Worm (Caenorhabditis elegans) whole organism, young adult: ENCODE measurements around the gene C33B4.4.

ENCODE experiments used
- B0019.2 ChIP-seq: fragments of 200-800 bp; sonication (Bioruptor generic); conservative IDR thresholded peaks from 2 replicates; pipeline ENCODE4 v1.3.6; 2022; ENCODE audit warnings: missing genetic modification reagents, missing genetic modification characterization, missing compliant biosample characterization
- B0035.1 ChIP-seq: sonication (generic microtip); optimal IDR thresholded peaks from 2 replicates; lab custom pipeline; 2016; ENCODE audit warnings: missing genetic modification characterization, mild to moderate bottlenecking, missing compliant biosample characterization, missing genotype, missing genetic modification reagents
- B0261.1 ChIP-seq: sonication (generic microtip); optimal IDR thresholded peaks from 2 replicates; lab custom pipeline; 2016; ENCODE audit warnings: mild to moderate bottlenecking, missing genetic modification characterization, moderate library complexity, missing compliant biosample characterization
- C17E4.6 ChIP-seq: fragments of 200-800 bp; sonication (Bioruptor generic); IDR thresholded peaks from 2 replicates; pipeline ENCODE4 v1.3.6; 2022; ENCODE audit warnings: missing genetic modification reagents, missing genetic modification characterization, missing compliant biosample characterization
- D2030.7 ChIP-seq: fragments of 200-800 bp; sonication (Bioruptor generic); IDR thresholded peaks from 2 replicates; pipeline ENCODE4 v1.3.6; 2022; ENCODE audit warnings: missing genetic modification reagents, missing genetic modification characterization, missing compliant biosample characterization
- F10E7.11 ChIP-seq: sonication (generic microtip); optimal IDR thresholded peaks from 2 replicates; lab custom pipeline; 2017; ENCODE audit warnings: mild to moderate bottlenecking, missing genetic modification characterization, moderate library complexity, missing compliant biosample characterization
- F37B4.10 ChIP-seq: fragments of 200-800 bp; sonication (Bioruptor generic); IDR thresholded peaks from 2 replicates; pipeline ENCODE4 v1.3.6; 2022; ENCODE audit warnings: missing genetic modification characterization, missing compliant biosample characterization
- F49E8.2 ChIP-seq: sonication (generic microtip); optimal IDR thresholded peaks from 3 replicates; lab custom pipeline; 2017; ENCODE audit warnings: missing genetic modification characterization, mild to moderate bottlenecking, missing compliant biosample characterization, antibody characterized with exemption, moderate library complexity; ENCODE audit not compliant: insufficient read depth
- Y79H2A.3 ChIP-seq: fragments of 200-800 bp; sonication (Bioruptor generic); conservative IDR thresholded peaks from 2 replicates; pipeline ENCODE4 v1.3.6; 2022; ENCODE audit warnings: missing genetic modification reagents, missing genetic modification characterization, missing compliant biosample characterization
- ama-1 ChIP-seq, 3 experiments: fragments of 150-350 bp in 1 of 3; sonication (generic microtip) in 2 of 3; optimal IDR thresholded peaks; 2 replicates each; lab custom pipeline; 2014 to 2018; ENCODE audit warnings: missing biosample characterization in 2 of 3, missing genetic modification characterization in 2 of 3, missing genetic modification reagents in 2 of 3
- attf-3 ChIP-seq: fragments of 200-800 bp; sonication (Bioruptor generic); conservative IDR thresholded peaks from 2 replicates; pipeline ENCODE4 v1.3.6; 2022; ENCODE audit warnings: missing genetic modification reagents, missing genetic modification characterization, missing compliant biosample characterization
- cebp-1 ChIP-seq, 2 experiments: fragments of 200-800 bp in 1 of 2; sonication (Bioruptor generic) in 1 of 2; sonication (generic microtip) in 1 of 2; IDR thresholded peaks in 1 of 2; optimal IDR thresholded peaks in 1 of 2; 2 replicates each; pipeline versions ENCODE4 v1.3.6 to Lab custom; 2017 to 2022; ENCODE audit warnings: missing compliant biosample characterization in 2 of 2, missing genetic modification characterization in 2 of 2, mild to moderate bottlenecking in 1 of 2, missing genetic modification reagents in 1 of 2, moderate library complexity in 1 of 2
- cebp-2 ChIP-seq: fragments of 200-800 bp; sonication (Bioruptor generic); IDR thresholded peaks from 2 replicates; pipeline ENCODE4 v1.3.6; 2022; ENCODE audit warnings: missing genetic modification characterization, missing compliant biosample characterization
- ceh-27 ChIP-seq: fragments of 200-800 bp; sonication (Bioruptor generic); optimal IDR thresholded peaks from 2 replicates; lab custom pipeline; 2018; ENCODE audit warnings: mild to moderate bottlenecking, missing genetic modification characterization, moderate library complexity, missing compliant biosample characterization
- ceh-58 ChIP-seq: fragments of 200-800 bp; sonication (Bioruptor generic); IDR thresholded peaks from 2 replicates; pipeline ENCODE4 v1.3.6; 2022; ENCODE audit warnings: missing genetic modification characterization, missing compliant biosample characterization
- ceh-91 ChIP-seq: fragments of 200-800 bp; sonication (Bioruptor generic); IDR thresholded peaks from 2 replicates; pipeline ENCODE4 v1.3.6; 2022; ENCODE audit warnings: missing genetic modification reagents, missing genetic modification characterization, missing compliant biosample characterization
- chd-7 ChIP-seq: sonication (generic microtip); optimal IDR thresholded peaks from 2 replicates; lab custom pipeline; 2016; ENCODE audit warnings: mild to moderate bottlenecking, missing genetic modification characterization, moderate library complexity, missing compliant biosample characterization
- die-1 ChIP-seq: sonication (generic microtip); optimal IDR thresholded peaks from 2 replicates; lab custom pipeline; 2016; ENCODE audit warnings: missing genotype, mild to moderate bottlenecking, missing genetic modification characterization, missing compliant biosample characterization
- efl-1 ChIP-seq: fragments of 150-350 bp; optimal IDR thresholded peaks from 2 replicates; lab custom pipeline; 2014; ENCODE audit warnings: missing biosample characterization, missing genetic modification reagents, missing genetic modification characterization
- egl-18 ChIP-seq: fragments of 200-800 bp; sonication (Bioruptor generic); IDR thresholded peaks from 2 replicates; pipeline ENCODE4 v1.3.6; 2022; ENCODE audit warnings: missing genetic modification reagents, missing genetic modification characterization, missing compliant biosample characterization
- ets-4 ChIP-seq: fragments of 200-800 bp; sonication (Bioruptor generic); optimal IDR thresholded peaks from 2 replicates; lab custom pipeline; 2018; ENCODE audit warnings: mild to moderate bottlenecking, missing genetic modification characterization, missing compliant biosample characterization
- gei-17 ChIP-seq: fragments of 200-800 bp; sonication (Bioruptor generic); optimal IDR thresholded peaks from 2 replicates; lab custom pipeline; 2018; ENCODE audit warnings: mild to moderate bottlenecking, missing genetic modification characterization, missing compliant biosample characterization
- him-1 ChIP-seq: sonication (generic microtip); optimal IDR thresholded peaks from 2 replicates; lab custom pipeline; 2016; ENCODE audit warnings: missing genotype, missing genetic modification reagents, missing genetic modification characterization, missing compliant biosample characterization
- hlh-12 ChIP-seq: sonication (generic microtip); optimal IDR thresholded peaks from 2 replicates; lab custom pipeline; 2016; ENCODE audit warnings: missing genetic modification characterization, missing compliant biosample characterization
- hmg-1.2 ChIP-seq: fragments of 200-800 bp; sonication (Bioruptor generic); IDR thresholded peaks from 2 replicates; pipeline ENCODE4 v1.3.6; 2022; ENCODE audit warnings: missing genetic modification reagents, missing genetic modification characterization, missing compliant biosample characterization
- hsf-1 ChIP-seq: fragments of 200-800 bp; sonication (Bioruptor generic); IDR thresholded peaks from 2 replicates; pipeline ENCODE4 v1.3.6; 2022; ENCODE audit warnings: missing genetic modification reagents, missing genetic modification characterization, missing compliant biosample characterization
- let-607 ChIP-seq, 2 experiments: fragments of 200-800 bp in 1 of 2; sonication (Bioruptor generic) in 1 of 2; sonication (generic microtip) in 1 of 2; optimal IDR thresholded peaks; 2 replicates each; lab custom pipeline; 2016 to 2018; ENCODE audit warnings: mild to moderate bottlenecking in 2 of 2, missing compliant biosample characterization in 2 of 2, missing genetic modification characterization in 2 of 2, moderate library complexity in 2 of 2, missing genotype in 1 of 2
- lsl-1 ChIP-seq: fragments of 200-800 bp; sonication (Bioruptor generic); optimal IDR thresholded peaks from 2 replicates; lab custom pipeline; 2018; ENCODE audit warnings: mild to moderate bottlenecking, missing genetic modification characterization, moderate library complexity, missing compliant biosample characterization
- lsy-27 ChIP-seq: sonication (generic microtip); optimal IDR thresholded peaks from 2 replicates; lab custom pipeline; 2017; ENCODE audit warnings: missing genetic modification characterization, mild to moderate bottlenecking, missing compliant biosample characterization, antibody characterized with exemption, missing genotype, borderline replicate concordance; ENCODE audit not compliant: insufficient read depth
- madf-10 ChIP-seq: sonication (generic microtip); optimal IDR thresholded peaks from 2 replicates; lab custom pipeline; 2016; ENCODE audit warnings: mild to moderate bottlenecking, missing genetic modification characterization, missing compliant biosample characterization
- madf-6 ChIP-seq: fragments of 200-800 bp; sonication (Bioruptor generic); IDR thresholded peaks from 2 replicates; pipeline ENCODE4 v1.3.6; 2022; ENCODE audit warnings: missing genetic modification reagents, missing genetic modification characterization, missing compliant biosample characterization
- mcd-1 ChIP-seq: fragments of 200-800 bp; sonication (Bioruptor generic); IDR thresholded peaks from 2 replicates; pipeline ENCODE4 v1.3.6; 2022; ENCODE audit warnings: missing genetic modification reagents, missing genetic modification characterization, missing compliant biosample characterization
- nfya-1 ChIP-seq: sonication (generic microtip); optimal IDR thresholded peaks from 2 replicates; lab custom pipeline; 2017; ENCODE audit warnings: antibody characterized with exemption, missing compliant biosample characterization, missing genetic modification characterization, borderline replicate concordance; ENCODE audit not compliant: insufficient read depth
- nhr-90 ChIP-seq: sonication (generic microtip); optimal IDR thresholded peaks from 2 replicates; lab custom pipeline; 2016; ENCODE audit warnings: missing genotype, mild to moderate bottlenecking, missing genetic modification characterization, missing compliant biosample characterization
- rec-8 ChIP-seq, 2 experiments: sonication (generic microtip); optimal IDR thresholded peaks; 2 replicates each; lab custom pipeline; 2016; ENCODE audit warnings: mild to moderate bottlenecking in 2 of 2, missing genetic modification characterization in 2 of 2, missing genetic modification reagents in 2 of 2, missing genotype in 2 of 2, missing biosample characterization in 1 of 2, missing compliant biosample characterization in 1 of 2, moderate library complexity in 1 of 2
- sea-2 ChIP-seq: fragments of 200-800 bp; sonication (Bioruptor generic); IDR thresholded peaks from 2 replicates; pipeline ENCODE4 v1.3.6; 2022; ENCODE audit warnings: missing genetic modification characterization, missing compliant biosample characterization
- snpc-1.1 ChIP-seq: sonication (generic microtip); optimal IDR thresholded peaks from 2 replicates; lab custom pipeline; 2017; ENCODE audit warnings: missing genetic modification characterization, mild to moderate bottlenecking, missing compliant biosample characterization, antibody characterized with exemption, moderate library complexity, missing genotype, missing genetic modification reagents; ENCODE audit not compliant: insufficient read depth
- tbp1 ChIP-seq: fragments of 200-800 bp; sonication (Bioruptor generic); optimal IDR thresholded peaks from 2 replicates; lab custom pipeline; 2018; ENCODE audit warnings: mild to moderate bottlenecking, missing genetic modification characterization, missing compliant biosample characterization
- tlf-1 ChIP-seq: fragments of 200-800 bp; sonication (Bioruptor generic); optimal IDR thresholded peaks from 2 replicates; lab custom pipeline; 2018; ENCODE audit warnings: mild to moderate bottlenecking, missing genetic modification characterization, missing compliant biosample characterization
- zfh-2 ChIP-seq: fragments of 200-800 bp; sonication (Bioruptor generic); conservative IDR thresholded peaks from 2 replicates; pipeline ENCODE4 v1.3.6; 2022; ENCODE audit warnings: missing genetic modification reagents, missing genetic modification characterization, missing compliant biosample characterization
- zim-3 ChIP-seq: sonication (generic microtip); optimal IDR thresholded peaks from 2 replicates; lab custom pipeline; 2017; ENCODE audit warnings: mild to moderate bottlenecking, missing genetic modification characterization, moderate library complexity, missing compliant biosample characterization
- ztf-18 ChIP-seq: sonication (generic microtip); optimal IDR thresholded peaks from 2 replicates; lab custom pipeline; 2016; ENCODE audit warnings: missing genotype, mild to moderate bottlenecking, missing genetic modification characterization, missing compliant biosample characterization
- ztf-22 ChIP-seq: fragments of 200-800 bp; sonication (Bioruptor generic); optimal IDR thresholded peaks from 2 replicates; lab custom pipeline; 2018; ENCODE audit warnings: mild to moderate bottlenecking, missing genetic modification characterization, moderate library complexity, missing compliant biosample characterization

The C33B4.4 gene

ce11 chrII:11335670-11336069 is 47.6 kb downstream of the C33B4.4 start:
- TF ChIP-seq him-1 (tag; lab: Kevin White, UChicago) (no peak), ceh-91 (GFP tag; lab: Robert Waterston, UW) (no peak), B0035.1 (tag; lab: Kevin White, UChicago) (no peak), hsf-1 (GFP tag; lab: Robert Waterston, UW) (no peak)

- TF ChIP-seq B0261.1 (peak; percentile 74), egl-18 (GFP tag; lab: Robert Waterston, UW) (no peak), lsy-27 (no peak), Y79H2A.3 (no peak), zim-3 (no peak), efl-1 (GFP tag; lab: Kevin White, UChicago) (peak; percentile 54), cebp-1 (GFP tag; IDR thresholded peaks at IDR 0.05; lab: Robert Waterston, UW) (no peak), cebp-1 (tag; optimal IDR thresholded peaks at IDR 0.05; lab: Kevin White, UChicago) (no peak), rec-8 (tag; optimal IDR thresholded peaks at IDR 0.05; lab: Kevin White, UChicago) (no peak), ets-4 (no peak), tlf-1 (GFP tag; lab: Kevin White, UChicago) (no peak), F37B4.10 (no peak), gei-17 (no peak), lsl-1 (GFP tag; lab: Kevin White, UChicago) (peak; percentile 17), hmg-1.2 (GFP tag; lab: Robert Waterston, UW) (peak; percentile 22), chd-7 (tag; lab: Kevin White, UChicago) (no peak), snpc-1.1 (tag; lab: Kevin White, UChicago) (peak; percentile 84), tbp1 (peak; percentile 85), D2030.7 (GFP tag; lab: Robert Waterston, UW) (0 out of 2 replicates have a peak, but pooled peaks have one; percentile 8), mcd-1 (GFP tag; lab: Robert Waterston, UW) (peak; percentile 32; the same call in 1 of the 2 replicates), cebp-2 (GFP tag; lab: Robert Waterston, UW) (peak; percentile 85; the same call in 1 of the 2 replicates), madf-6 (peak; percentile 72), him-1 (tag; lab: Kevin White, UChicago) (no peak), ceh-27 (GFP tag; lab: Kevin White, UChicago) (no peak), F49E8.2 (tag; lab: Kevin White, UChicago) (no peak), F10E7.11 (no peak), die-1 (tag; lab: Kevin White, UChicago) (peak; percentile 13), hlh-12 (tag; lab: Kevin White, UChicago) (no peak), ceh-58 (GFP tag; lab: Robert Waterston, UW) (no peak), nfya-1 (tag; lab: Kevin White, UChicago) (no peak), sea-2 (GFP tag; lab: Robert Waterston, UW) (no peak), ztf-18 (tag; lab: Kevin White, UChicago) (peak; percentile 22), C17E4.6 (GFP tag; lab: Robert Waterston, UW) (no peak), madf-10 (no peak), zfh-2 (GFP tag; lab: Robert Waterston, UW) (peak; percentile 37; the same call in 1 of the 2 replicates), B0019.2 (GFP tag; lab: Robert Waterston, UW) (no peak), ama-1 (optimal IDR thresholded peaks at IDR 0.05; lab: Kevin White, UChicago) (no peak), ama-1 (GFP tag; optimal IDR thresholded peaks at IDR 0.05; lab: Kevin White, UChicago) (peak in 1 of 2 experiments; percentile 48), ztf-22 (GFP tag; lab: Kevin White, UChicago) (no peak), attf-3 (GFP tag; lab: Robert Waterston, UW) (no peak), let-607 (tag; optimal IDR thresholded peaks at IDR 0.05; lab: Kevin White, UChicago) (peak in 1 of 2 experiments; percentile 33), nhr-90 (tag; lab: Kevin White, UChicago) (peak; percentile 11)
Measured at ce11 chrII:11333846-11334638, 49.2 kb downstream of the C33B4.4 start.
